Fruit fly (Drosophila melanogaster): ENCODE data around the gene CG12395.
A peak's percentile ranks its signal among the peaks of the same experiment; 100 is the strongest.

Gene CG12395

dm6 chrX:16091431-16091990, 28.8 kb upstream of the CG12395 start, which contains the start of gene Tob (continued):
- TF ChIP-seq ERR (GFP tag; optimal IDR thresholded peaks at IDR 0.05), result peak; percentile 4
- no peak for TF ChIP-seq fd96Cb (tag; optimal IDR thresholded peaks at IDR 0.05)
- peak; percentile 48 for TF ChIP-seq gem (tag; optimal IDR thresholded peaks at IDR 0.05)
- TF ChIP-seq Gsc (GFP tag; IDR thresholded peaks at IDR 0.05), result no peak
- TF ChIP-seq Oli (tag; optimal IDR thresholded peaks at IDR 0.05), result no peak
- no peak for TF ChIP-seq corto (GFP tag; optimal IDR thresholded peaks at IDR 0.05)
- TF ChIP-seq CG16813 (GFP tag; IDR thresholded peaks at IDR 0.05; ENCODE audit: partially characterized antibody), result no peak; the same call in 2 of the 3 replicates
- TF ChIP-seq ara (GFP tag; IDR thresholded peaks at IDR 0.05), result 0 out of 2 replicates have a peak, but pooled peaks have one; percentile 29
- no peak for TF ChIP-seq tin (GFP tag; optimal IDR thresholded peaks at IDR 0.05)
- TF ChIP-seq Tbp (GFP tag; optimal IDR thresholded peaks at IDR 0.05), result no peak
- no peak for TF ChIP-seq unpg (GFP tag; optimal IDR thresholded peaks at IDR 0.05)
- no peak for TF ChIP-seq fd3F (GFP tag; optimal IDR thresholded peaks at IDR 0.05)
- TF ChIP-seq CG6689 (GFP tag; IDR thresholded peaks at IDR 0.05), result 0 out of 2 replicates have a peak, but pooled peaks have one; percentile 11
- TF ChIP-seq CG31388 (GFP tag; optimal IDR thresholded peaks at IDR 0.05), result no peak
- no peak for TF ChIP-seq peb (GFP tag; IDR thresholded peaks at IDR 0.05)
- no peak for TF ChIP-seq Usf (GFP tag; optimal IDR thresholded peaks at IDR 0.05)
- TF ChIP-seq Hey (tag; optimal IDR thresholded peaks at IDR 0.05), result peak; percentile 11
- no peak for TF ChIP-seq Atf-2 (GFP tag; optimal IDR thresholded peaks at IDR 0.05)
- no peak for TF ChIP-seq CG1647 (GFP tag; optimal IDR thresholded peaks at IDR 0.05)
- 0 out of 2 replicates have a peak, but pooled peaks have one; percentile 6 for TF ChIP-seq CG17328 (GFP tag; IDR thresholded peaks at IDR 0.05)
- TF ChIP-seq Mad (GFP tag; optimal IDR thresholded peaks at IDR 0.05), result no peak
- no peak for TF ChIP-seq az2 (GFP tag; optimal IDR thresholded peaks at IDR 0.05)
- TF ChIP-seq bsh (GFP tag; optimal IDR thresholded peaks at IDR 0.05), result no peak
- no peak for TF ChIP-seq CG14710 (tag; optimal IDR thresholded peaks at IDR 0.05)
- TF ChIP-seq bigmax (GFP tag; optimal IDR thresholded peaks at IDR 0.05), result no peak
- no peak for TF ChIP-seq CG18476 (GFP tag; optimal IDR thresholded peaks at IDR 0.05)
- peak; percentile 32 for TF ChIP-seq CG7839 (tag; optimal IDR thresholded peaks at IDR 0.05)
- no peak for TF ChIP-seq Poxn (GFP tag; IDR thresholded peaks at IDR 0.05)
- peak; percentile 24 for TF ChIP-seq CG13624 (GFP tag; optimal IDR thresholded peaks at IDR 0.05)
- 0 out of 3 replicates have a peak, but pooled peaks have one; percentile 9 for TF ChIP-seq vnd (GFP tag; IDR thresholded peaks at IDR 0.05; ENCODE audit: partially characterized antibody)
- TF ChIP-seq inv (GFP tag; IDR thresholded peaks at IDR 0.05; ENCODE audit: partially characterized antibody), result peak; percentile 8; the same call in 1 of the 2 replicates
- no peak for TF ChIP-seq CG3407 (GFP tag; optimal IDR thresholded peaks at IDR 0.05)
- TF ChIP-seq CG6175 (GFP tag; IDR thresholded peaks at IDR 0.05), result peak; percentile 50; the same call in 1 of the 3 replicates
- TF ChIP-seq CG1529 (GFP tag; optimal IDR thresholded peaks at IDR 0.05), result no peak
- 0 out of 3 replicates have a peak, but pooled peaks have one; percentile 14 for TF ChIP-seq mld (GFP tag; IDR thresholded peaks at IDR 0.05; ENCODE audit: partially characterized antibody)
- TF ChIP-seq CG4404 (GFP tag; IDR thresholded peaks at IDR 0.05), result no peak
- TF ChIP-seq zfh1 (GFP tag; IDR thresholded peaks at IDR 0.05), result no peak
- peak; percentile 15 for TF ChIP-seq CG12391 (tag; optimal IDR thresholded peaks at IDR 0.05)
- no peak for TF ChIP-seq gcm2 (GFP tag; optimal IDR thresholded peaks at IDR 0.05)
- TF ChIP-seq otp (GFP tag; IDR thresholded peaks at IDR 0.05), result 0 out of 3 replicates have a peak, but pooled peaks have one; percentile 9
- peak in 1 of 2 experiments; percentile 32 for TF ChIP-seq insv (GFP tag; optimal IDR thresholded peaks at IDR 0.05)
- no peak for TF ChIP-seq CG9932 (GFP tag; IDR thresholded peaks at IDR 0.05)
- peak; percentile 29; the same call in 1 of the 2 replicates for TF ChIP-seq Adf1 (GFP tag; IDR thresholded peaks at IDR 0.05)
- peak; percentile 33 for TF ChIP-seq CG18599 (GFP tag; optimal IDR thresholded peaks at IDR 0.05)
- no peak for TF ChIP-seq Rx (GFP tag; IDR thresholded peaks at IDR 0.05)
- no peak for TF ChIP-seq CG12299 (tag; optimal IDR thresholded peaks at IDR 0.05)
- TF ChIP-seq Lpt (GFP tag; optimal IDR thresholded peaks at IDR 0.05), result no peak
- peak; percentile 3 for TF ChIP-seq Side (GFP tag; optimal IDR thresholded peaks at IDR 0.05)
- no peak for TF ChIP-seq CG12155 (GFP tag; optimal IDR thresholded peaks at IDR 0.05)
- TF ChIP-seq danr (GFP tag; IDR thresholded peaks at IDR 0.05), result no peak
